Fruit fly (Drosophila melanogaster): ENCODE results near the gene CG12320.

DNA sequence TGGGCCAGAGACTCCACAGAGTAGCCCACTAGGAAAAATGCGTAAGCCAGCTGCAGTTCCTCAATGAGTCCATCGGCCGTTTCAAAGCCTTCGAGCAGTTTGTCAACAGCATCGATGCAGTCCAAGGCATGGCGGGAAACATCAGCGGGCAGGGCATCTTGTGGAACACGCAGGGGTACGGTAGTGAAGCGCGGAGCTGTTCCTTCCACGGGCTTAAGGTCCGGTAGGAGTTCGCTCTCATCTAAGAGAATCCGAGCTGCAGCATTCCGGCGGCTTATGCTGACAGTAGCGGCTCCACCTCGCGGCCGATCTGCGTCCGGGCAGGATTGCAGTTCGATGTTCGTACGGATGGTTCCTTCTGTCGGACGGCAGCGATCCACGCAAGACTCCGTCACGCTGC, 658 bp downstream of the CG12320 start:
- TF ChIP-seq cyc (GFP tag; optimal IDR thresholded peaks at IDR 0.05) (no peak), CG8119 (GFP tag; IDR thresholded peaks at IDR 0.05) (no peak), CG10669 (GFP tag; optimal IDR thresholded peaks at IDR 0.05) (no peak), topi (GFP tag; optimal IDR thresholded peaks at IDR 0.05) (no peak), CG6808 (GFP tag; optimal IDR thresholded peaks at IDR 0.05) (no peak)

Measured in whole organism, prepupa.